Fruit fly (Drosophila melanogaster) whole organism, prepupa: ENCODE data around the gene Acbp1.

ENCODE experiments used
- Blimp-1 ChIP-seq: fragments of 200-800 bp; sonication (Bioruptor generic); optimal IDR thresholded peaks from 3 replicates; lab custom pipeline; 2017; ENCODE audit warnings: missing biosample characterization, missing genetic modification characterization, mild to moderate bottlenecking, moderate library complexity, missing genetic modification reagents
- Eip75B ChIP-seq: fragments of 200-800 bp; sonication (Bioruptor generic); optimal IDR thresholded peaks from 3 replicates; lab custom pipeline; 2016; ENCODE audit warnings: missing biosample characterization, missing genetic modification characterization

- TF ChIP-seq Blimp-1 (GFP tag; lab: Kevin White, UChicago) = no peak
- TF ChIP-seq Eip75B = no peak
Observed at dm6 chr2L:8205871-8206270, 43.6 kb upstream of the Acbp1 start, which contains the start of gene CG8419.
